Fruit fly (Drosophila melanogaster) whole organism, adult: Measurements from ENCODE around the gene CG10366.

Source experiments
- CG11617 ChIP-seq: fragments of 200-800 bp; sonication (Bioruptor generic); optimal IDR thresholded peaks from 2 replicates; lab custom pipeline; 2017; ENCODE audit warnings: mild to moderate bottlenecking, missing biosample characterization, missing genetic modification reagents, missing genetic modification characterization
- Crg-1 ChIP-seq: fragments of 200-800 bp; sonication (Bioruptor generic); optimal IDR thresholded peaks from 2 replicates; lab custom pipeline; 2016; ENCODE audit warnings: missing biosample characterization, missing genetic modification characterization
- toe ChIP-seq: fragments of 200-800 bp; sonication (Bioruptor generic); optimal IDR thresholded peaks from 2 replicates; lab custom pipeline; 2016; ENCODE audit warnings: missing biosample characterization, missing genetic modification characterization

DNA sequence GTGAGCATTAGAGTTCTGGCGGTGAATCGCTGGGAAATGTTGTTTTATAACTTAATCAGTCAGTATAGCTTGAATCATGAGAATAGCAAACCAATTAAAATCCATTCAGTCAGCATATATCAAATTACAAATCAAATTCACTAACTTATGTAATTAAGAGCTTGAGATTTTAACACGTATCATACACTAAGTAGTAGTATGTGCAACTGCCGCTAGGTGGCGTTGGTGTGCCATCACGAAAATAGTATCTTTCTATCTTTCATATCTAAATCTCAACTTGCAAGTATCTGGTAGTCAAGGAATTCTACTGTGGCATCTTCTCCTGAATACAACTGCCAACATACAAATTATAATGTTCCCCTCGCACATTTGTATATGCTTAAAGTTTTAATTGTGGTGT is 50.0 kb downstream of the CG10366 start:
- TF ChIP-seq toe (GFP tag; lab: Kevin White, UChicago) (no peak), CG11617 (GFP tag; lab: Kevin White, UChicago) (no peak), Crg-1 (GFP tag; lab: Kevin White, UChicago) (no peak)
